Fruit fly (Drosophila melanogaster) Kc167 (cell line): ENCODE measurements around the gene Synd.

ENCODE experiments used
- Myc ChIP-seq: fragments of >200 bp; optimal IDR thresholded peaks from 2 replicates; lab custom pipeline; 2017; ENCODE audit warnings: missing external identifiers
- Sin3A ChIP-seq: fragments of >200 bp; optimal IDR thresholded peaks from 2 replicates; lab custom pipeline; 2018; ENCODE audit warnings: missing external identifiers
- h ChIP-seq: fragments of >200 bp; optimal IDR thresholded peaks from 3 replicates; lab custom pipeline; 2018; ENCODE audit warnings: missing external identifiers
- insv ChIP-seq: fragments of >200 bp; optimal IDR thresholded peaks from 3 replicates; lab custom pipeline; 2018; ENCODE audit warnings: missing external identifiers
- psq ChIP-seq: fragments of >200 bp; optimal IDR thresholded peaks from 2 replicates; lab custom pipeline; 2017; ENCODE audit warnings: missing external identifiers
- ttk ChIP-seq: sonication (Bioruptor generic); optimal IDR thresholded peaks from 2 replicates; lab custom pipeline; 2017; ENCODE audit warnings: missing external identifiers

DNA sequence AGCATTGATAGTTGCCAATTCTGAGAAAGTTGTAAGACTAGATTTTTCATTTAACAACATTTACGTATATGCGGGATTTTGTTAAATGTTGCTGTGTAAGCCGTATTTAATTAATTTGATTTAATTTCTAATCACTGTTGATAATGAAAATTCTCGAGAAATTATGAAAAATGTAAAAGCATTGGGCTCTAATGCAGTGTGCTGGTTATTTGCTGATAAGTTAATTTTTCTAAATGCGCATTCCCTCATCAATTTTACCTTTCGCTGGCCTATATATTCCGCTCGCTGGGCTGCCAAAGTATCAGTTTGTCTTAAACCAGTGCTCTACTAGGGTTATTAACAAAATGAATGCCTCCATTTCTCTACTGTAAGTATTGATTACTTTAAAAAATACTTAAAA is 40.1 kb downstream of the Synd start, which contains the start of gene TotC:
- TF ChIP-seq psq (lab: Kevin White, UChicago) (no peak), insv (lab: Kevin White, UChicago) (no peak), Sin3A (lab: Kevin White, UChicago) (no peak), h (no peak), Myc (lab: Kevin White, UChicago) (no peak), ttk (lab: Kevin White, UChicago) (no peak)
